Fruit fly (Drosophila melanogaster): ENCODE measurements around the gene muc.

muc gene

DNA sequence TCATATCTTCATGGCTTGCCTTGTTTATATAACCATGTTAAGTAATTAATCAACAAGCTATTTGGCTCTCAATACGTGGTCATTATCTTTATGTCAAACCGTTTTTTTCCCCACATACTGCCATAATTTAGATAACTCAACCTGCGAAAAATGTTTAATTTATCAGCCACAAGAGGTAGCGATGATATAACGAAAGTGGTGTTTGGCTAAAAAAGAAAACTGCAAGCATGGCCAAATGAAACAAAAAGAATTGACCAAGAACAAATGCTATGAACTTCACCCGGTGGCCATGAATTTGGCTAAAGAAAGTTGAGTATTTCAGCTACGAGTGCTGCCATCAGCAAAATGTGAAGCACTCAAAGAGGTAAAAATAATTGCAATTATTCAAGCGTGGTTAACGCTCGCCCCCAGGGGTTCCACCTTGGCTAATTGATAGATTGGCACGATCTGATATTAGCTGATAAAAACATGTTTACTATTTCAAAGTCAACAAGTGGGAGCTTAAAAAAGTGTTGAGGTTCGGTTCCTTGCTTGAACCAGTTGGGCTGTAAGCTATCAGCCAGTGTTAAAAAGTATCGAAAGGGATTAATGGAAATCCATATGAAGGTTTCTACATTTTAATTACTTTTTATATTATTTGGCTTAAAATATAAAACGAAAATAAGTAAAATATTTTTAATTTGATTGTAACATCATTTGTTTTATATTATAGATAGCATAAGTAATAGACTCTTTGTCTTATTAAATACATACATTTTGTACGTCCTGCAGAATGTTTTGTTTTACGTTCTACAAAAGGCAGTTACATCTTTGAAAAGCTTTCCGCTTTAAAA is 10.0 kb downstream of the muc start (continued):
- peak; percentile 60 for TF ChIP-seq Hr3 (GFP tag; optimal IDR thresholded peaks at IDR 0.05)
- TF ChIP-seq hbn (GFP tag; IDR thresholded peaks at IDR 0.05; ENCODE audit: partially characterized antibody), result no peak
- no peak for TF ChIP-seq CG9797 (GFP tag; optimal IDR thresholded peaks at IDR 0.05)
- TF ChIP-seq CG9727 (GFP tag; optimal IDR thresholded peaks at IDR 0.05), result peak; percentile 49
- TF ChIP-seq Doc3 (GFP tag; IDR thresholded peaks at IDR 0.05; ENCODE audit: partially characterized antibody), result no peak
- no peak for TF ChIP-seq CG10959 (GFP tag; IDR thresholded peaks at IDR 0.05)
- peak; percentile 36 for TF ChIP-seq CG17802 (tag; optimal IDR thresholded peaks at IDR 0.05)
- peak; percentile 81 for TF ChIP-seq CG2678 (tag; optimal IDR thresholded peaks at IDR 0.05)
- TF ChIP-seq grau (tag; optimal IDR thresholded peaks at IDR 0.05), result peak; percentile 46
- no peak for TF ChIP-seq MESR4 (GFP tag; optimal IDR thresholded peaks at IDR 0.05)
- peak; percentile 91 for TF ChIP-seq lab (GFP tag; optimal IDR thresholded peaks at IDR 0.05)
- peak; percentile 67 for TF ChIP-seq CG10366 (GFP tag; IDR thresholded peaks at IDR 0.05)
- peak; percentile 29 for TF ChIP-seq tap (tag; optimal IDR thresholded peaks at IDR 0.05)
- TF ChIP-seq CG7745 (tag; optimal IDR thresholded peaks at IDR 0.05), result no peak
- TF ChIP-seq nerfin-1 (tag; optimal IDR thresholded peaks at IDR 0.05), result peak; percentile 44
- peak; percentile 62 for TF ChIP-seq H2.0 (GFP tag; IDR thresholded peaks at IDR 0.05)
- peak; percentile 51 to 88 for TF ChIP-seq dpn (GFP tag; optimal IDR thresholded peaks at IDR 0.05)
- TF ChIP-seq Side (GFP tag; optimal IDR thresholded peaks at IDR 0.05), result peak; percentile 64
- peak; percentile 73 for TF ChIP-seq CG15601 (tag; optimal IDR thresholded peaks at IDR 0.05)
- TF ChIP-seq CG10979 (tag; optimal IDR thresholded peaks at IDR 0.05), result no peak
- TF ChIP-seq Bdp1 (GFP tag; optimal IDR thresholded peaks at IDR 0.05), result peak; percentile 51
- peak; percentile 45 for TF ChIP-seq CG4424 (GFP tag; optimal IDR thresholded peaks at IDR 0.05)
- TF ChIP-seq Hmx (GFP tag; optimal IDR thresholded peaks at IDR 0.05), result no peak
- TF ChIP-seq pb (GFP tag; optimal IDR thresholded peaks at IDR 0.05), result peak; percentile 44
- TF ChIP-seq eve (GFP tag; optimal IDR thresholded peaks at IDR 0.05), result no peak
- no peak for TF ChIP-seq CG6254 (GFP tag; optimal IDR thresholded peaks at IDR 0.05)
- TF ChIP-seq bab2 (GFP tag; optimal IDR thresholded peaks at IDR 0.05), result peak; percentile 84
- peak; percentile 69 for TF ChIP-seq CG10654 (GFP tag; optimal IDR thresholded peaks at IDR 0.05)
- TF ChIP-seq sens-2 (GFP tag; IDR thresholded peaks at IDR 0.05), result 0 out of 2 replicates have a peak, but pooled peaks have one; percentile 37
- peak; percentile 75 for TF ChIP-seq pho (GFP tag; optimal IDR thresholded peaks at IDR 0.05)
- TF ChIP-seq Lhr (GFP tag; optimal IDR thresholded peaks at IDR 0.05), result peak; percentile 34
- TF ChIP-seq B-H2 (GFP tag; optimal IDR thresholded peaks at IDR 0.05), result peak; percentile 86
- peak; percentile 36 for TF ChIP-seq CG30431 (GFP tag; optimal IDR thresholded peaks at IDR 0.05)
- peak; percentile 30 for TF ChIP-seq pzg (GFP tag; optimal IDR thresholded peaks at IDR 0.05)
- TF ChIP-seq CG11247 (GFP tag; IDR thresholded peaks at IDR 0.05), result peak; percentile 85
- TF ChIP-seq CG11398 (GFP tag; optimal IDR thresholded peaks at IDR 0.05), result peak; percentile 70
- TF ChIP-seq sug (tag; optimal IDR thresholded peaks at IDR 0.05), result peak; percentile 99
- TF ChIP-seq abd-A (tag; optimal IDR thresholded peaks at IDR 0.05), result no peak
- TF ChIP-seq tup (GFP tag; optimal IDR thresholded peaks at IDR 0.05), result peak; percentile 70
- TF ChIP-seq peb (GFP tag; IDR thresholded peaks at IDR 0.05), result no peak; the same call in 1 of the 2 replicates
- TF ChIP-seq Dref (GFP tag; IDR thresholded peaks at IDR 0.05), result no peak
- TF ChIP-seq yki (optimal IDR thresholded peaks at IDR 0.05), result no peak
- no peak; the same call in 1 of the 2 replicates for TF ChIP-seq GATAe (GFP tag; conservative IDR thresholded peaks at IDR 0.05)
- peak; percentile 57 for TF ChIP-seq psq (GFP tag; optimal IDR thresholded peaks at IDR 0.05)
- peak; percentile 69; the same call in 1 of the 2 replicates for TF ChIP-seq HLH3B (GFP tag; IDR thresholded peaks at IDR 0.05)
- peak; percentile 92 for TF ChIP-seq scrt (GFP tag; optimal IDR thresholded peaks at IDR 0.05)
- peak; percentile 50 for TF ChIP-seq ash1 (GFP tag; optimal IDR thresholded peaks at IDR 0.05)
- no peak; the same call in 2 of the 3 replicates for TF ChIP-seq CG7357 (GFP tag; IDR thresholded peaks at IDR 0.05)
- TF ChIP-seq sob (GFP tag; IDR thresholded peaks at IDR 0.05), result peak; percentile 90

Measured in whole organism, embryonic.